Worm (Caenorhabditis elegans) whole organism, L4 larva: ENCODE results near the gene srx-84.

ENCODE experiments used
- F10B5.3 ChIP-seq: sonication (generic microtip); optimal IDR thresholded peaks from 2 replicates; lab custom pipeline; 2016; ENCODE audit warnings: mild to moderate bottlenecking, missing genetic modification characterization, missing compliant biosample characterization
- F26F4.8 ChIP-seq: fragments of 200-800 bp; sonication (Bioruptor generic); conservative IDR thresholded peaks from 2 replicates; pipeline ENCODE4 v1.3.6; 2022; ENCODE audit warnings: missing genetic modification characterization, missing compliant biosample characterization
- F44E2.7 ChIP-seq: fragments of 200-800 bp; sonication (Bioruptor generic); IDR thresholded peaks from 2 replicates; pipeline ENCODE4 v2.1.2; 2022; ENCODE audit warnings: missing genetic modification characterization, missing compliant biosample characterization
- Y105C5A.15 ChIP-seq: fragments of 200-800 bp; sonication (Bioruptor generic); IDR thresholded peaks from 2 replicates; pipeline ENCODE4 v1.3.6; 2022; ENCODE audit warnings: missing genetic modification characterization, missing compliant biosample characterization
- Y48G9A.11 ChIP-seq: fragments of 200-800 bp; sonication (Bioruptor generic); IDR thresholded peaks from 2 replicates; pipeline ENCODE4 v1.3.6; 2022; ENCODE audit warnings: missing genetic modification reagents, missing genetic modification characterization, missing compliant biosample characterization
- Y5F2A.4 ChIP-seq: fragments of 200-800 bp; sonication (Bioruptor generic); optimal IDR thresholded peaks from 2 replicates; lab custom pipeline; 2018; ENCODE audit warnings: mild to moderate bottlenecking, missing genetic modification characterization, missing compliant biosample characterization
- ZK546.5 ChIP-seq, 2 experiments: sonication (generic microtip); optimal IDR thresholded peaks; 2 replicates each; lab custom pipeline; 2017; ENCODE audit warnings: missing biosample characterization in 2 of 2, missing genetic modification characterization in 2 of 2
- aha-1 ChIP-seq: fragments of 150-350 bp; peaks from one replicate; lab custom pipeline; 2014; ENCODE audit warnings: missing biosample characterization, missing genetic modification characterization
- aly-2 ChIP-seq: sonication (generic microtip); optimal IDR thresholded peaks from 2 replicates; lab custom pipeline; 2018; ENCODE audit warnings: missing biosample characterization, missing genetic modification characterization
- ama-1 ChIP-seq: fragments of 150-350 bp; optimal IDR thresholded peaks from 2 replicates; lab custom pipeline; 2014; ENCODE audit warnings: inconsistent platforms, mixed read lengths
- attf-4 ChIP-seq: sonication (generic microtip); optimal IDR thresholded peaks from 3 replicates; lab custom pipeline; 2017; ENCODE audit warnings: missing biosample characterization, missing genetic modification characterization
- ceh-20 ChIP-seq: fragments of 200-800 bp; sonication (Bioruptor generic); IDR thresholded peaks from 2 replicates; pipeline ENCODE4 v1.3.6; 2022; ENCODE audit warnings: missing genetic modification reagents, missing genetic modification characterization, missing compliant biosample characterization
- ceh-32 ChIP-seq: sonication (generic microtip); optimal IDR thresholded peaks from 2 replicates; lab custom pipeline; 2016; ENCODE audit warnings: mild to moderate bottlenecking, missing genetic modification characterization, missing compliant biosample characterization; ENCODE audit not compliant: poor library complexity
- ceh-82 ChIP-seq: sonication (generic microtip); optimal IDR thresholded peaks from 2 replicates; lab custom pipeline; 2017; ENCODE audit warnings: missing biosample characterization, missing genetic modification characterization
- cey-2 ChIP-seq: sonication (generic microtip); optimal IDR thresholded peaks from 3 replicates; lab custom pipeline; 2017; ENCODE audit warnings: missing genetic modification characterization, mild to moderate bottlenecking, missing compliant biosample characterization, antibody characterized with exemption, borderline replicate concordance; ENCODE audit not compliant: insufficient read depth
- ctbp-1 ChIP-seq: fragments of 200-800 bp; sonication (Bioruptor generic); IDR thresholded peaks from 2 replicates; pipeline ENCODE4 v1.3.6; 2022; ENCODE audit warnings: missing genetic modification reagents, missing genetic modification characterization, missing compliant biosample characterization
- daf-12 ChIP-seq: fragments of 150-350 bp; optimal IDR thresholded peaks from 2 replicates; lab custom pipeline; 2014; ENCODE audit warnings: missing biosample characterization, missing genetic modification reagents, missing genetic modification characterization
- daf-16 ChIP-seq, 3 experiments: sonication (generic microtip); optimal IDR thresholded peaks; 2 replicates each; lab custom pipeline; 2016 to 2017; ENCODE audit warnings: missing genetic modification characterization in 3 of 3, missing genetic modification reagents in 3 of 3, mild to moderate bottlenecking in 2 of 3, missing compliant biosample characterization in 2 of 3, missing biosample characterization in 1 of 3, moderate library complexity in 1 of 3
- dve-1 ChIP-seq: sonication (generic microtip); optimal IDR thresholded peaks from 2 replicates; lab custom pipeline; 2017; ENCODE audit warnings: antibody characterized with exemption, mild to moderate bottlenecking, missing genetic modification characterization, missing compliant biosample characterization; ENCODE audit not compliant: insufficient read depth
- egl-27 ChIP-seq: sonication (generic microtip); optimal IDR thresholded peaks from 3 replicates; lab custom pipeline; 2017; ENCODE audit warnings: missing biosample characterization, missing genetic modification reagents, missing genetic modification characterization
- egl-43 ChIP-seq: fragments of 200-800 bp; sonication (Bioruptor generic); IDR thresholded peaks from 2 replicates; pipeline ENCODE4 v1.3.6; 2022; ENCODE audit warnings: missing genetic modification reagents, missing genetic modification characterization, missing compliant biosample characterization
- fkh-10 ChIP-seq: fragments of 150-350 bp; optimal IDR thresholded peaks from 2 replicates; lab custom pipeline; 2014; ENCODE audit warnings: missing biosample characterization, missing genetic modification reagents, missing genetic modification characterization
- fos-1 ChIP-seq: fragments of 150-350 bp; optimal IDR thresholded peaks from 2 replicates; lab custom pipeline; 2014; ENCODE audit warnings: missing biosample characterization, missing genetic modification characterization
- hif-1 ChIP-seq, 2 experiments: sonication (generic microtip); optimal IDR thresholded peaks; 2 replicates each; lab custom pipeline; 2016 to 2017; ENCODE audit warnings: missing compliant biosample characterization in 2 of 2, missing genetic modification characterization in 2 of 2, missing genetic modification reagents in 2 of 2, missing genotype in 2 of 2, mild to moderate bottlenecking in 1 of 2
- hmg-1.1 ChIP-seq: fragments of 200-800 bp; sonication (Bioruptor generic); IDR thresholded peaks from 2 replicates; pipeline ENCODE4 v1.3.6; 2022; ENCODE audit warnings: missing genetic modification reagents, missing genetic modification characterization, missing compliant biosample characterization
- jun-1 ChIP-seq: fragments of 150-350 bp; optimal IDR thresholded peaks from 2 replicates; lab custom pipeline; 2014; ENCODE audit warnings: missing biosample characterization, missing genetic modification reagents, missing genetic modification characterization
- lin-13 ChIP-seq: fragments of 150-350 bp; optimal IDR thresholded peaks from 2 replicates; lab custom pipeline; 2014; ENCODE audit warnings: missing biosample characterization, missing genetic modification reagents, missing genetic modification characterization
- lin-29 ChIP-seq: fragments of 200-800 bp; sonication (Bioruptor generic); IDR thresholded peaks from 2 replicates; pipeline ENCODE4 v1.3.6; 2022; ENCODE audit warnings: missing genetic modification reagents, missing genetic modification characterization, missing compliant biosample characterization
- lin-39 ChIP-seq: fragments of 150-350 bp; optimal IDR thresholded peaks from 2 replicates; lab custom pipeline; 2014; ENCODE audit warnings: missing biosample characterization, missing genetic modification reagents, missing genetic modification characterization
- lir-3 ChIP-seq: sonication (generic microtip); optimal IDR thresholded peaks from 2 replicates; lab custom pipeline; 2016; ENCODE audit warnings: mild to moderate bottlenecking, missing genetic modification characterization, missing compliant biosample characterization
- mdl-1 ChIP-seq, 2 experiments: fragments of 150-350 bp in 1 of 2; sonication (generic microtip) in 1 of 2; optimal IDR thresholded peaks; 2 replicates each; lab custom pipeline; 2014 to 2017; ENCODE audit warnings: missing biosample characterization in 2 of 2, missing genetic modification characterization in 2 of 2
- mdt-29 ChIP-seq: fragments of 200-800 bp; sonication (Bioruptor generic); IDR thresholded peaks from 2 replicates; pipeline ENCODE4 v1.3.6; 2022; ENCODE audit warnings: missing genetic modification reagents, missing genetic modification characterization, missing compliant biosample characterization
- mes-2 ChIP-seq: sonication (generic microtip); optimal IDR thresholded peaks from 2 replicates; lab custom pipeline; 2016; ENCODE audit warnings: missing genotype, mild to moderate bottlenecking, missing genetic modification characterization, missing compliant biosample characterization; ENCODE audit not compliant: poor library complexity, severe bottlenecking
- nhr-111 ChIP-seq: fragments of 200-800 bp; sonication (Bioruptor generic); optimal IDR thresholded peaks from 2 replicates; lab custom pipeline; 2018; ENCODE audit warnings: mild to moderate bottlenecking, missing genetic modification characterization, missing compliant biosample characterization
- nhr-25 ChIP-seq: sonication (generic microtip); optimal IDR thresholded peaks from 2 replicates; lab custom pipeline; 2017; ENCODE audit warnings: missing genetic modification characterization, mild to moderate bottlenecking, missing compliant biosample characterization, antibody characterized with exemption, moderate library complexity, borderline replicate concordance; ENCODE audit not compliant: insufficient read depth
- nhr-76 ChIP-seq: fragments of 150-350 bp; optimal IDR thresholded peaks from 2 replicates; lab custom pipeline; 2014; ENCODE audit warnings: missing biosample characterization, missing genetic modification characterization
- php-3 ChIP-seq: fragments of 200-800 bp; sonication (Bioruptor generic); IDR thresholded peaks from 2 replicates; pipeline ENCODE4 v1.3.6; 2022; ENCODE audit warnings: missing genetic modification reagents, missing genetic modification characterization, missing compliant biosample characterization
- pqm-1 ChIP-seq: sonication (generic microtip); optimal IDR thresholded peaks from 2 replicates; lab custom pipeline; 2017; ENCODE audit warnings: missing biosample characterization, missing genetic modification characterization
- rbr-2 ChIP-seq: sonication (generic microtip); optimal IDR thresholded peaks from 2 replicates; lab custom pipeline; 2016; ENCODE audit warnings: missing genotype, missing genetic modification characterization, missing compliant biosample characterization
- set-16 ChIP-seq: fragments of 200-800 bp; sonication (Bioruptor generic); IDR thresholded peaks from 2 replicates; pipeline ENCODE4 v1.3.6; 2022; ENCODE audit warnings: missing genetic modification reagents, missing genetic modification characterization, missing compliant biosample characterization
- snpc-1.2 ChIP-seq: fragments of 200-800 bp; sonication (Bioruptor generic); IDR thresholded peaks from 2 replicates; pipeline ENCODE4 v1.3.6; 2022; ENCODE audit warnings: missing genetic modification reagents, missing genetic modification characterization, missing compliant biosample characterization
- snpc-4 ChIP-seq: fragments of 150-350 bp; optimal IDR thresholded peaks from 2 replicates; lab custom pipeline; 2014; ENCODE audit warnings: missing biosample characterization, missing genetic modification characterization
- spr-3 ChIP-seq: fragments of 200-800 bp; sonication (Bioruptor generic); optimal IDR thresholded peaks from 2 replicates; lab custom pipeline; 2018; ENCODE audit warnings: mild to moderate bottlenecking, missing genetic modification characterization, missing compliant biosample characterization
- tag-97 ChIP-seq: fragments of 200-800 bp; sonication (Bioruptor generic); IDR thresholded peaks from 2 replicates; pipeline ENCODE4 v1.3.6; 2022; ENCODE audit warnings: missing genetic modification characterization, missing compliant biosample characterization
- vab-7 ChIP-seq: fragments of 200-800 bp; sonication (Bioruptor generic); IDR thresholded peaks from 2 replicates; pipeline ENCODE4 v1.3.6; 2022; ENCODE audit warnings: missing genetic modification reagents, missing genetic modification characterization, missing compliant biosample characterization
- zag-1 ChIP-seq: fragments of 150-350 bp; optimal IDR thresholded peaks from 2 replicates; lab custom pipeline; 2014; ENCODE audit warnings: missing biosample characterization, missing genetic modification characterization
- zfp-2 ChIP-seq: sonication (generic microtip); optimal IDR thresholded peaks from 2 replicates; lab custom pipeline; 2016; ENCODE audit warnings: mild to moderate bottlenecking, missing genetic modification characterization, missing compliant biosample characterization
- zfp-3 ChIP-seq: fragments of 200-800 bp; sonication (Bioruptor generic); conservative IDR thresholded peaks from 2 replicates; pipeline ENCODE4 v1.3.6; 2022; ENCODE audit warnings: missing genetic modification reagents, missing genetic modification characterization, missing compliant biosample characterization
- zip-2 ChIP-seq: fragments of 150-350 bp; optimal IDR thresholded peaks from 2 replicates; lab custom pipeline; 2014; ENCODE audit warnings: missing biosample characterization, missing genetic modification characterization
- ztf-11 ChIP-seq: fragments of 150-350 bp; optimal IDR thresholded peaks from 2 replicates; lab custom pipeline; 2014; ENCODE audit warnings: missing biosample characterization, missing genetic modification characterization

srx-84 gene

ce11 chrV:11572803-11573490 is 26.0 kb upstream of the srx-84 start, which contains the start of the genes H12C20.7 and nhr-68 (continued):
- no peak for TF ChIP-seq ceh-32 (tag; lab: Kevin White, UChicago)
- TF ChIP-seq ceh-82 = no peak
- no peak for TF ChIP-seq ama-1 (lab: Kevin White, UChicago)
- TF ChIP-seq ztf-11 (tag; lab: Kevin White, UChicago) = no peak
- peak; percentile 86 for TF ChIP-seq zfp-3 (GFP tag; lab: Robert Waterston, UW)
- TF ChIP-seq cey-2 (tag; lab: Kevin White, UChicago) = peak; percentile 96
- peak; percentile 55 for TF ChIP-seq zip-2 (tag; lab: Kevin White, UChicago)
- TF ChIP-seq pqm-1 (tag; lab: Kevin White, UChicago) = peak; percentile 59
- TF ChIP-seq F10B5.3 (tag; lab: Kevin White, UChicago) = no peak
- TF ChIP-seq ctbp-1 (GFP tag; lab: Robert Waterston, UW) = peak; percentile 70
- no peak for TF ChIP-seq snpc-4
- TF ChIP-seq fos-1 (tag; lab: Kevin White, UChicago) = peak; percentile 21
- TF ChIP-seq tag-97 (GFP tag; lab: Robert Waterston, UW) = no peak
- no peak for TF ChIP-seq Y105C5A.15 (GFP tag; lab: Robert Waterston, UW)
- peak; percentile 42 for TF ChIP-seq nhr-76 (tag; lab: Kevin White, UChicago)
- peak; percentile 38 for TF ChIP-seq rbr-2 (tag; lab: Kevin White, UChicago)
- no peak for TF ChIP-seq daf-12 (tag; lab: Kevin White, UChicago)
- TF ChIP-seq lin-29 (GFP tag; lab: Robert Waterston, UW) = peak; percentile 66; the same call in 1 of the 2 replicates
- TF ChIP-seq fkh-10 = no peak
- peak; percentile 95 for TF ChIP-seq daf-16 (GFP tag; optimal IDR thresholded peaks at IDR 0.05; lab: Kevin White, UChicago)
- TF ChIP-seq daf-16 (tag; optimal IDR thresholded peaks at IDR 0.05; lab: Kevin White, UChicago) = peak; percentile 100
- TF ChIP-seq mdt-29 = peak; percentile 90
- no peak for TF ChIP-seq vab-7 (GFP tag; lab: Robert Waterston, UW)
- peak in 1 of 2 experiments; percentile 16 for TF ChIP-seq hif-1 (tag; optimal IDR thresholded peaks at IDR 0.05; lab: Kevin White, UChicago)
- TF ChIP-seq aha-1 = peak; percentile 99
- TF ChIP-seq aly-2 (tag; lab: Kevin White, UChicago) = no peak
- no peak for TF ChIP-seq ZK546.5 (tag; optimal IDR thresholded peaks at IDR 0.05; lab: Kevin White, UChicago)
- no peak for TF ChIP-seq lir-3 (tag; lab: Kevin White, UChicago)
- no peak for TF ChIP-seq F44E2.7 (GFP tag; lab: Robert Waterston, UW)
- TF ChIP-seq Y5F2A.4 (GFP tag; lab: Kevin White, UChicago) = no peak
- no peak for TF ChIP-seq attf-4
- TF ChIP-seq jun-1 = peak; percentile 37
- TF ChIP-seq egl-43 (GFP tag; lab: Robert Waterston, UW) = no peak
- peak; percentile 70 for TF ChIP-seq lin-13
- TF ChIP-seq F26F4.8 (GFP tag; lab: Robert Waterston, UW) = no peak
- TF ChIP-seq hmg-1.1 (GFP tag; lab: Robert Waterston, UW) = no peak
- TF ChIP-seq zag-1 (tag; lab: Kevin White, UChicago) = no peak
- no peak for TF ChIP-seq mes-2 (tag; lab: Kevin White, UChicago)
- TF ChIP-seq lin-39 (tag; lab: Kevin White, UChicago) = no peak
- no peak for TF ChIP-seq Y48G9A.11 (GFP tag; lab: Robert Waterston, UW)
- peak; percentile 99 for TF ChIP-seq dve-1 (tag; lab: Kevin White, UChicago)
- TF ChIP-seq nhr-111 (GFP tag; lab: Kevin White, UChicago) = no peak
- TF ChIP-seq php-3 (GFP tag; lab: Robert Waterston, UW) = peak; percentile 97
- TF ChIP-seq snpc-1.2 (GFP tag; lab: Robert Waterston, UW) = no peak
- peak; percentile 55 for TF ChIP-seq nhr-25 (tag; lab: Kevin White, UChicago)
- TF ChIP-seq spr-3 (GFP tag; lab: Kevin White, UChicago) = no peak
- TF ChIP-seq set-16 = no peak
- peak; percentile 94 for TF ChIP-seq ceh-20 (GFP tag; lab: Robert Waterston, UW)
- TF ChIP-seq zfp-2 (tag; lab: Kevin White, UChicago) = no peak
- no peak for TF ChIP-seq egl-27 (tag; lab: Kevin White, UChicago)
- TF ChIP-seq mdl-1 (tag; optimal IDR thresholded peaks at IDR 0.05; lab: Kevin White, UChicago) = peak; percentile 38 to 98
